Worm (Caenorhabditis elegans): Measurements from ENCODE around the gene col-8.

DNA sequence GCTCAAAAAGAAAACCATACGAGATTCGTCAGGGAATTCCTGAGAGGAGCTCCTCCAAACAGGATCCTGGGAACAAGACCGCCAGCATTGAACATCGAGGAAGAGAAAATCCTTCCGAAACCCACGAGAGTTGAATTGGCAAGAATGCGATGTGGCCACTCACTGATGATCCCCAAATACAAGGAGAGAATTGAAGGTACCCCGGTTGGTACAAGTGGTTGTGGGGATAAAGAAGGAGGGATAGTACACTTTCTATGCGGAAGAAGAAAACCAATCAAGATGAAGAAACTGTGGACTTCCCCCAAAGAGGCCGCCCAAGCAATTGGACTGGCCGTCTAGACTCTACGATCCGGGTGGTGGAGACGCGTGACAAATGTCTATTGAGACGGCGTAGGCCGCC, 42.7 kb upstream of the col-8 start:
- no peak for TF ChIP-seq snpc-4 (tag; optimal IDR thresholded peaks at IDR 0.05)
- TF ChIP-seq nhr-77 (tag; optimal IDR thresholded peaks at IDR 0.05): no peak
- no peak for TF ChIP-seq nfya-1 (tag; optimal IDR thresholded peaks at IDR 0.05; ENCODE audit: insufficient read depth)
- TF ChIP-seq jun-1 (tag; optimal IDR thresholded peaks at IDR 0.05): no peak
- no peak for TF ChIP-seq elt-3 (tag; optimal IDR thresholded peaks at IDR 0.05)
- no peak for TF ChIP-seq nhr-237 (tag; optimal IDR thresholded peaks at IDR 0.05)
- TF ChIP-seq sea-2 (GFP tag; optimal IDR thresholded peaks at IDR 0.05): no peak
- TF ChIP-seq zag-1 (tag; optimal IDR thresholded peaks at IDR 0.05): no peak
- TF ChIP-seq fos-1 (tag; optimal IDR thresholded peaks at IDR 0.05): no peak
- TF ChIP-seq nhr-25 (tag; optimal IDR thresholded peaks at IDR 0.05): no peak
- no peak for TF ChIP-seq unc-39 (tag; optimal IDR thresholded peaks at IDR 0.05)
- TF ChIP-seq pha-4 (tag; optimal IDR thresholded peaks at IDR 0.05): no peak
- TF ChIP-seq ztf-11 (tag; optimal IDR thresholded peaks at IDR 0.05): no peak
